Fruit fly (Drosophila melanogaster): ENCODE results near the gene Sf3b3.
A peak's percentile ranks its signal among the peaks of the same experiment; 100 is the strongest.

The Sf3b3 gene

DNA sequence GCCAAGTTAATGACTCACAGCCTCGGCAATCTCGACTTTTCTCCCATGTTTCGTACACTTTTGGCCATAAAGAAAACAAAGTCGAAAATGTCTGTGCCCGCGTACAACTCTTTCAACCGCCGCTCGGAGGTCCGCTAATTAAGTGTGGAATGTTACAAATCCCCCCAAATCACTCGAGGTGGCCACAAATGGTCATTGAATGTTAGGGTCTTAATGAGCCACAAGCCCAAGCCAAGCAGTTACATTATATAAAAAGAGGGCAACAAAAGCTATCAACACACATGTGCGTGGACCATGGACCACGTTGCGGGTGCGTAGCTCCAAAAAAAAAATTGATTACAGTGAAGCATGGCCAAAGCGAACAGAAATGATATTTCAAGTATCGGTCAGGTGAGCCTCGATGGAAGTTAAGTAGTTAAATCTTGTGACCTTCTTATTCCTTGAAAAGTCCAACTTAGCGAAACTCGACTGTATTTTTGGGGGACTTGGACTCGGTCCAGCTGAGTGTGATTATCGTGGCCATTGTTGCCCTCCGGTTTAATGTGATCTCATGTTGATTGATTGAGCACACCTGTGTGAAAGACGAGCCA, 13.8 kb downstream of the Sf3b3 start (continued):
- peak; percentile 73 for TF ChIP-seq esn (GFP tag; optimal IDR thresholded peaks at IDR 0.05)
- TF ChIP-seq Ets96B (tag; optimal IDR thresholded peaks at IDR 0.05) = no peak
- TF ChIP-seq CG32006 (GFP tag; optimal IDR thresholded peaks at IDR 0.05) = peak; percentile 13
- no peak for TF ChIP-seq CG3032 (tag; optimal IDR thresholded peaks at IDR 0.05)
- no peak for TF ChIP-seq fkh (GFP tag; optimal IDR thresholded peaks at IDR 0.05)
- peak; percentile 79 for TF ChIP-seq CG31627 (GFP tag; optimal IDR thresholded peaks at IDR 0.05)
- peak; percentile 57 for TF ChIP-seq Sox14 (GFP tag; optimal IDR thresholded peaks at IDR 0.05)
- peak; percentile 23 for TF ChIP-seq CG10631 (GFP tag; optimal IDR thresholded peaks at IDR 0.05)
- TF ChIP-seq achi (GFP tag; optimal IDR thresholded peaks at IDR 0.05) = peak; percentile 49
- peak; percentile 44 for TF ChIP-seq Eip93F (GFP tag; optimal IDR thresholded peaks at IDR 0.05)
- TF ChIP-seq Gug (GFP tag; IDR thresholded peaks at IDR 0.05) = no peak
- peak; percentile 60 for TF ChIP-seq CG34406 (GFP tag; optimal IDR thresholded peaks at IDR 0.05)
- TF ChIP-seq CG11902 (GFP tag; optimal IDR thresholded peaks at IDR 0.05) = peak; percentile 69
- peak; percentile 67 for TF ChIP-seq Ets21C (GFP tag; optimal IDR thresholded peaks at IDR 0.05)
- peak; percentile 77 for TF ChIP-seq Met (GFP tag; optimal IDR thresholded peaks at IDR 0.05)
- peak; percentile 71 for TF ChIP-seq Sox102F (GFP tag; optimal IDR thresholded peaks at IDR 0.05)
- TF ChIP-seq CG15336 (GFP tag; IDR thresholded peaks at IDR 0.05) = peak; percentile 25; the same call in 1 of the 2 replicates
- peak; percentile 73 for TF ChIP-seq cyc (GFP tag; optimal IDR thresholded peaks at IDR 0.05)
- TF ChIP-seq spab (GFP tag; optimal IDR thresholded peaks at IDR 0.05) = no peak
- peak; percentile 39; the same call in 1 of the 3 replicates for TF ChIP-seq CG8119 (GFP tag; IDR thresholded peaks at IDR 0.05)
- peak; percentile 33 for TF ChIP-seq Eip75B (GFP tag; optimal IDR thresholded peaks at IDR 0.05)

DNA sequence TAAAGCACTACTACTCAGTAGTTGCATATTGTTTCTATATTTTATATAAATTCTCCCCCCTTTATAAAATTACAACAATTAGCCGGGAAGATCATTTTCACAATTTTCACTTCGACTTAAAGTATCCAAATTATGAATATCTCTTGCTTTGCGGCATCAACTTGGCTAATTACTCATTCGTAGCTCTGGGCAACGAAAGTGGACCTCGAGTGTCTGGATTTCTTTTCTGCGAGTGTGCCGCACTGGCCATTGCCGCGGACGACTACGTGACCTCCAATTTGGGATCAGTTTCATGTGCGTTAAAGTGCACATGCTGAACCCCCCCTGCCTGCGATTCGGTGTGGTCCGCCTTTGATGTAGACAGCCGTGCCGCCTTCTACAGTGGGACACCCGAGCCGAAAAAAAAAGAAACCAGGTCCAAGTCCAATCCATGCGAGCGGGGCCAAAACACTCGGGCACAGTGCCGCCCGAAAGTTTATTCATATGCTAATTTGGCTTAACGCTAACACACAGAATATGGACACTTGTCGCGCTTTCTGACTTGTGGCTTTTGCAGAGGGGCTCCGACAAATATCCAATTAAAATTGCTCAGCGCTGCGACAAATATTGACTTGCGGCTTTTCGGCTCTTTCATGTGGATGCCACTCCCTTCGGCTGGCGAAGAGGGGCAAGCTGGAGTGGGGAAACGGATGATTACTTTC, 14.6 kb downstream of the Sf3b3 start:
- TF ChIP-seq CG9139 (GFP tag; optimal IDR thresholded peaks at IDR 0.05) (peak; percentile 20), CG32006 (GFP tag; optimal IDR thresholded peaks at IDR 0.05) (peak; percentile 50), vri (GFP tag; optimal IDR thresholded peaks at IDR 0.05) (peak; percentile 39), fkh (GFP tag; optimal IDR thresholded peaks at IDR 0.05) (peak; percentile 9), acj6 (GFP tag; optimal IDR thresholded peaks at IDR 0.05) (peak; percentile 61), Sox102F (GFP tag; optimal IDR thresholded peaks at IDR 0.05) (peak; percentile 58), CG16779 (tag; optimal IDR thresholded peaks at IDR 0.05) (no peak), Sox14 (GFP tag; optimal IDR thresholded peaks at IDR 0.05) (peak; percentile 34), eg (GFP tag; IDR thresholded peaks at IDR 0.05) (peak; percentile 35; the same call in 1 of the 3 replicates), salr (GFP tag; optimal IDR thresholded peaks at IDR 0.05) (peak in 1 of 2 experiments; percentile 11), CG10669 (GFP tag; optimal IDR thresholded peaks at IDR 0.05) (peak; percentile 32), Met (GFP tag; optimal IDR thresholded peaks at IDR 0.05) (peak; percentile 68), topi (GFP tag; optimal IDR thresholded peaks at IDR 0.05) (peak; percentile 67), achi (GFP tag; optimal IDR thresholded peaks at IDR 0.05) (peak; percentile 66), CG1621 (tag; optimal IDR thresholded peaks at IDR 0.05) (peak; percentile 18), CG3919 (GFP tag; optimal IDR thresholded peaks at IDR 0.05) (peak; percentile 70), CG6808 (GFP tag; optimal IDR thresholded peaks at IDR 0.05) (peak; percentile 14), Sox15 (GFP tag; optimal IDR thresholded peaks at IDR 0.05) (peak; percentile 41), CG6854 (GFP tag; optimal IDR thresholded peaks at IDR 0.05) (no peak), CG8632 (GFP tag; optimal IDR thresholded peaks at IDR 0.05) (peak; percentile 62), lz (GFP tag; optimal IDR thresholded peaks at IDR 0.05) (peak; percentile 45), ss (GFP tag; optimal IDR thresholded peaks at IDR 0.05) (peak in 1 of 2 experiments; percentile 42), CG7368 (GFP tag; optimal IDR thresholded peaks at IDR 0.05) (peak; percentile 55), CG34406 (GFP tag; optimal IDR thresholded peaks at IDR 0.05) (peak; percentile 63), Eip78C (GFP tag) (peak; percentile 93), CG6163 (GFP tag; IDR thresholded peaks at IDR 0.05) (peak; percentile 52; the same call in 1 of the 3 replicates), Hr4 (GFP tag; optimal IDR thresholded peaks at IDR 0.05) (peak; percentile 56), fd59A (GFP tag; optimal IDR thresholded peaks at IDR 0.05) (peak; percentile 7), dsx (GFP tag; optimal IDR thresholded peaks at IDR 0.05; ENCODE audit: poor library complexity, severe bottlenecking) (peak; percentile 29), CG11762 (GFP tag; optimal IDR thresholded peaks at IDR 0.05; ENCODE audit: insufficient read depth) (peak; percentile 46), Blimp-1 (GFP tag; optimal IDR thresholded peaks at IDR 0.05) (no peak), pdm3 (GFP tag; optimal IDR thresholded peaks at IDR 0.05) (peak; percentile 64), Eip93F (GFP tag; optimal IDR thresholded peaks at IDR 0.05) (no peak), OdsH (GFP tag; optimal IDR thresholded peaks at IDR 0.05) (peak; percentile 67)
